Fruit fly (Drosophila melanogaster) whole organism, embryonic: ENCODE data around the gene wrm2.

Experiments
- Adf1 ChIP-seq: fragments of 200-800 bp; sonication (Bioruptor generic); IDR thresholded peaks from 2 replicates; pipeline ENCODE4 v1.3.6; 2022; ENCODE audit warnings: missing biosample characterization, missing genetic modification characterization
- CG10267 ChIP-seq: fragments of 200-800 bp; sonication (Bioruptor generic); optimal IDR thresholded peaks from 2 replicates; lab custom pipeline; 2018; ENCODE audit warnings: missing biosample characterization, mild to moderate bottlenecking, missing genetic modification characterization, moderate library complexity
- CG11504 ChIP-seq: fragments of 200-800 bp; sonication (Bioruptor generic); optimal IDR thresholded peaks from 3 replicates; lab custom pipeline; 2019; ENCODE audit warnings: missing biosample characterization, mild to moderate bottlenecking, missing genetic modification characterization, moderate library complexity
- CG12659 ChIP-seq: fragments of 200-800 bp; sonication (Bioruptor generic); optimal IDR thresholded peaks from 3 replicates; lab custom pipeline; 2017; ENCODE audit warnings: mild to moderate bottlenecking, missing biosample characterization, missing genetic modification reagents, missing genetic modification characterization
- CG13894 ChIP-seq: fragments of 200-800 bp; sonication (Bioruptor generic); optimal IDR thresholded peaks from 3 replicates; lab custom pipeline; 2018; ENCODE audit warnings: missing biosample characterization, mild to moderate bottlenecking, missing genetic modification characterization, moderate library complexity
- CG14860 ChIP-seq: fragments of 200-800 bp; sonication (Bioruptor generic); IDR thresholded peaks from 3 replicates; pipeline ENCODE4 v1.3.6; 2022; ENCODE audit warnings: missing biosample characterization, missing genetic modification characterization; ENCODE audit not compliant: partially characterized antibody
- CG15073 ChIP-seq: fragments of 200-800 bp; sonication (Bioruptor generic); optimal IDR thresholded peaks from 2 replicates; lab custom pipeline; 2016; ENCODE audit warnings: missing biosample characterization, missing genetic modification characterization
- CG17328 ChIP-seq: fragments of 200-800 bp; sonication (Bioruptor generic); IDR thresholded peaks from 2 replicates; pipeline ENCODE4 v1.3.6; 2022; ENCODE audit warnings: missing biosample characterization, missing genetic modification characterization
- CG17912 ChIP-seq: fragments of 200-800 bp; sonication (Bioruptor generic); optimal IDR thresholded peaks from 2 replicates; lab custom pipeline; 2018; ENCODE audit warnings: missing biosample characterization, mild to moderate bottlenecking, missing genetic modification characterization
- CG2116 ChIP-seq: fragments of 200-800 bp; sonication (Bioruptor generic); optimal IDR thresholded peaks from 3 replicates; lab custom pipeline; 2018; ENCODE audit warnings: missing biosample characterization, mild to moderate bottlenecking, missing genetic modification characterization
- CG30020 ChIP-seq: fragments of 200-800 bp; optimal IDR thresholded peaks from 2 replicates; lab custom pipeline; 2019; ENCODE audit warnings: missing biosample characterization, mild to moderate bottlenecking, missing genetic modification characterization, moderate library complexity
- CG3281 ChIP-seq: fragments of 200-800 bp; sonication (Bioruptor generic); optimal IDR thresholded peaks from 3 replicates; lab custom pipeline; 2017; ENCODE audit warnings: missing biosample characterization, mild to moderate bottlenecking, missing genetic modification characterization
- CG6791 ChIP-seq: fragments of 200-800 bp; sonication (Bioruptor generic); IDR thresholded peaks from 3 replicates; pipeline ENCODE4 v1.3.6; 2022; ENCODE audit warnings: missing biosample characterization, missing genetic modification characterization; ENCODE audit not compliant: partially characterized antibody
- CG7963 ChIP-seq: fragments of 200-800 bp; sonication (Bioruptor generic); IDR thresholded peaks from 3 replicates; pipeline ENCODE4 v1.3.6; 2022; ENCODE audit warnings: missing biosample characterization, missing genetic modification characterization; ENCODE audit not compliant: partially characterized antibody
- CG8281 ChIP-seq: fragments of 200-800 bp; sonication (Bioruptor generic); optimal IDR thresholded peaks from 2 replicates; lab custom pipeline; 2018; ENCODE audit warnings: missing biosample characterization, mild to moderate bottlenecking, missing genetic modification characterization, moderate library complexity
- CG8290 ChIP-seq, 3 experiments: fragments of 200-800 bp; sonication (Bioruptor generic); optimal IDR thresholded peaks; 2 replicates each; lab custom pipeline; 2016 to 2019; ENCODE audit warnings: missing biosample characterization in 3 of 3, missing genetic modification characterization in 3 of 3, mild to moderate bottlenecking in 2 of 3, moderate library complexity in 1 of 3
- CG8944 ChIP-seq: fragments of 200-800 bp; sonication (Bioruptor generic); optimal IDR thresholded peaks from 3 replicates; lab custom pipeline; 2016; ENCODE audit warnings: missing biosample characterization, missing genetic modification characterization
- D19B ChIP-seq: fragments of 200-800 bp; sonication (Bioruptor generic); optimal IDR thresholded peaks from 2 replicates; lab custom pipeline; 2017; ENCODE audit warnings: missing biosample characterization, mild to moderate bottlenecking, missing genetic modification characterization
- Dad ChIP-seq: fragments of 200-800 bp; sonication (Bioruptor generic); optimal IDR thresholded peaks from 3 replicates; lab custom pipeline; 2016; ENCODE audit warnings: missing biosample characterization, missing genetic modification characterization
- Dip2 ChIP-seq: fragments of 200-800 bp; sonication (Bioruptor generic); IDR thresholded peaks from 2 replicates; pipeline ENCODE4 v1.3.6; 2022; ENCODE audit warnings: missing biosample characterization, missing genetic modification characterization
- Dip3 ChIP-seq: fragments of 200-800 bp; sonication (Bioruptor generic); optimal IDR thresholded peaks from 3 replicates; lab custom pipeline; 2016; ENCODE audit warnings: missing biosample characterization, missing genetic modification characterization
- E2f2 ChIP-seq: fragments of 200-800 bp; sonication (Bioruptor generic); IDR thresholded peaks from 2 replicates; pipeline ENCODE4 v1.3.6; 2022; ENCODE audit warnings: missing biosample characterization, missing genetic modification characterization
- Ets97D ChIP-seq: fragments of 200-800 bp; sonication (Bioruptor generic); optimal IDR thresholded peaks from 3 replicates; lab custom pipeline; 2016; ENCODE audit warnings: missing biosample characterization, missing genetic modification characterization
- HLH4C ChIP-seq: fragments of 200-800 bp; sonication (Bioruptor generic); IDR thresholded peaks from 3 replicates; pipeline ENCODE4 v1.3.6; 2022; ENCODE audit warnings: missing biosample characterization, missing genetic modification characterization; ENCODE audit not compliant: partially characterized antibody
- Hr39 ChIP-seq: fragments of >200 bp; optimal IDR thresholded peaks from 2 replicates; lab custom pipeline; 2017
- Jarid2 ChIP-seq: fragments of 200-800 bp; sonication (Bioruptor generic); optimal IDR thresholded peaks from 3 replicates; lab custom pipeline; 2017; ENCODE audit warnings: mild to moderate bottlenecking, missing biosample characterization, missing genetic modification reagents, missing genetic modification characterization
- NC2β ChIP-seq: fragments of 200-800 bp; sonication (Bioruptor generic); optimal IDR thresholded peaks from 2 replicates; lab custom pipeline; 2016; ENCODE audit warnings: missing biosample characterization, missing genetic modification characterization
- Neu2 ChIP-seq: fragments of 200-800 bp; sonication (Bioruptor generic); optimal IDR thresholded peaks from 3 replicates; lab custom pipeline; 2016; ENCODE audit warnings: missing biosample characterization, missing genetic modification characterization, borderline replicate concordance
- Nf-YB ChIP-seq: fragments of 200-800 bp; sonication (Bioruptor generic); optimal IDR thresholded peaks from 3 replicates; lab custom pipeline; 2019; ENCODE audit warnings: missing biosample characterization, mild to moderate bottlenecking, missing genetic modification characterization, moderate library complexity
- Nf-YC ChIP-seq: fragments of 200-800 bp; optimal IDR thresholded peaks from 3 replicates; lab custom pipeline; 2019; ENCODE audit warnings: missing biosample characterization, mild to moderate bottlenecking, missing genetic modification characterization, moderate library complexity
- PHDP ChIP-seq: fragments of 200-800 bp; sonication (Bioruptor generic); optimal IDR thresholded peaks from 3 replicates; lab custom pipeline; 2018; ENCODE audit warnings: missing biosample characterization, mild to moderate bottlenecking, missing genetic modification characterization, moderate library complexity
- Ravus ChIP-seq: fragments of 200-800 bp; sonication (Bioruptor generic); IDR thresholded peaks from 2 replicates; pipeline ENCODE4 v1.3.6; 2022; ENCODE audit warnings: missing biosample characterization, missing genetic modification characterization
- Sry-δ ChIP-seq: fragments of 200-800 bp; sonication (Bioruptor generic); optimal IDR thresholded peaks from 2 replicates; lab custom pipeline; 2016; ENCODE audit warnings: missing biosample characterization, missing genetic modification characterization
- abd-A ChIP-seq: fragments of 200-800 bp; sonication (Bioruptor generic); optimal IDR thresholded peaks from 3 replicates; lab custom pipeline; 2019; ENCODE audit warnings: missing biosample characterization, mild to moderate bottlenecking, missing genetic modification characterization, moderate library complexity
- bcd ChIP-seq: fragments of 200-800 bp; sonication (Bioruptor generic); optimal IDR thresholded peaks from 2 replicates; lab custom pipeline; 2017; ENCODE audit warnings: missing biosample characterization, mild to moderate bottlenecking, missing genetic modification characterization
- chif ChIP-seq, 2 experiments: fragments of 200-800 bp; sonication (Bioruptor generic); optimal IDR thresholded peaks; 3 replicates each; lab custom pipeline; 2016; ENCODE audit warnings: missing biosample characterization in 2 of 2, missing genetic modification characterization in 2 of 2
- dm ChIP-seq: fragments of 200-800 bp; sonication (Bioruptor generic); optimal IDR thresholded peaks from 3 replicates; lab custom pipeline; 2016; ENCODE audit warnings: missing biosample characterization, missing genetic modification characterization
- fd96Cb ChIP-seq: fragments of 200-800 bp; sonication (Bioruptor generic); optimal IDR thresholded peaks from 2 replicates; lab custom pipeline; 2018; ENCODE audit warnings: missing biosample characterization, mild to moderate bottlenecking, missing genetic modification characterization, moderate library complexity
- grau ChIP-seq: fragments of 200-800 bp; optimal IDR thresholded peaks from 3 replicates; lab custom pipeline; 2019; ENCODE audit warnings: missing biosample characterization, mild to moderate bottlenecking, missing genetic modification characterization, moderate library complexity
- insv ChIP-seq, 2 experiments: fragments of 200-800 bp; sonication (Bioruptor generic); optimal IDR thresholded peaks; 3 replicates each; lab custom pipeline; 2016 to 2018; ENCODE audit warnings: missing biosample characterization in 2 of 2, missing genetic modification characterization in 2 of 2
- jumu ChIP-seq: fragments of 200-800 bp; sonication (Bioruptor generic); optimal IDR thresholded peaks from 3 replicates; lab custom pipeline; 2016; ENCODE audit warnings: missing biosample characterization, missing genetic modification characterization
- p53 ChIP-seq: fragments of 200-800 bp; sonication (Bioruptor generic); optimal IDR thresholded peaks from 2 replicates; lab custom pipeline; 2016; ENCODE audit warnings: missing biosample characterization, missing genetic modification characterization
- schlank ChIP-seq: fragments of 200-800 bp; sonication (Bioruptor generic); optimal IDR thresholded peaks from 2 replicates; lab custom pipeline; 2018; ENCODE audit warnings: missing biosample characterization, mild to moderate bottlenecking, missing genetic modification characterization
- sd ChIP-seq: fragments of 200-800 bp; sonication (Bioruptor generic); optimal IDR thresholded peaks from 3 replicates; lab custom pipeline; 2018; ENCODE audit warnings: missing biosample characterization, mild to moderate bottlenecking, missing genetic modification characterization, moderate library complexity
- stc ChIP-seq: fragments of 200-800 bp; sonication (Bioruptor generic); IDR thresholded peaks from 2 replicates; pipeline ENCODE4 v1.3.6; 2022; ENCODE audit warnings: missing biosample characterization, missing genetic modification characterization
- sug ChIP-seq: fragments of 200-800 bp; optimal IDR thresholded peaks from 2 replicates; lab custom pipeline; 2019; ENCODE audit warnings: missing biosample characterization, mild to moderate bottlenecking, missing genetic modification characterization, moderate library complexity
- tin ChIP-seq: fragments of 200-800 bp; sonication (Bioruptor generic); optimal IDR thresholded peaks from 3 replicates; lab custom pipeline; 2016; ENCODE audit warnings: missing biosample characterization, missing genetic modification characterization
- vvl ChIP-seq: fragments of 200-800 bp; sonication (Bioruptor generic); IDR thresholded peaks from 2 replicates; pipeline ENCODE4 v1.3.6; 2022; ENCODE audit warnings: missing biosample characterization, missing genetic modification characterization
- zen ChIP-seq: fragments of 200-800 bp; sonication (Bioruptor generic); optimal IDR thresholded peaks from 3 replicates; lab custom pipeline; 2018; ENCODE audit warnings: missing biosample characterization, mild to moderate bottlenecking, missing genetic modification characterization, moderate library complexity
- zfh1 ChIP-seq: fragments of 200-800 bp; sonication (Bioruptor generic); IDR thresholded peaks from 3 replicates; pipeline ENCODE4 v1.3.6; 2022; ENCODE audit warnings: missing biosample characterization, missing genetic modification characterization

Gene wrm2

dm6 chr3L:7334990-7335389, at the start of gene wrm2, which contains the start of gene wrm1 (continued):
- TF ChIP-seq dm (GFP tag; lab: Kevin White, UChicago) (peak; percentile 54), schlank (tag; lab: Kevin White, UChicago) (no peak), CG17328 (GFP tag; lab: Robert Waterston, UW) (no peak), zfh1 (GFP tag; lab: Robert Waterston, UW) (no peak), vvl (GFP tag; lab: Robert Waterston, UW) (0 out of 2 replicates have a peak, but pooled peaks have one; percentile 26), CG11504 (tag; lab: Kevin White, UChicago) (peak; percentile 98), fd96Cb (tag; lab: Kevin White, UChicago) (no peak), bcd (no peak), CG14860 (GFP tag; lab: Robert Waterston, UW) (peak; percentile 40; the same call in 1 of the 3 replicates), D19B (GFP tag; lab: Kevin White, UChicago) (no peak), Neu2 (GFP tag; lab: Kevin White, UChicago) (no peak), Dad (GFP tag; lab: Kevin White, UChicago) (no peak), stc (GFP tag; lab: Robert Waterston, UW) (no peak), abd-A (no peak), CG13894 (no peak), zen (tag; lab: Kevin White, UChicago) (peak; percentile 6), Jarid2 (no peak), CG17912 (GFP tag; lab: Kevin White, UChicago) (no peak), Sry-δ (GFP tag; lab: Kevin White, UChicago) (peak; percentile 90), CG7963 (GFP tag; lab: Robert Waterston, UW) (0 out of 3 replicates have a peak, but pooled peaks have one; percentile 26), sug (peak; percentile 19), CG8944 (GFP tag; lab: Kevin White, UChicago) (no peak), Ets97D (GFP tag; lab: Kevin White, UChicago) (peak; percentile 56), CG30020 (tag; lab: Kevin White, UChicago) (peak; percentile 7), tin (GFP tag; lab: Kevin White, UChicago) (no peak), Nf-YC (tag; lab: Kevin White, UChicago) (peak; percentile 10), chif (GFP tag; optimal IDR thresholded peaks at IDR 0.05; lab: Kevin White, UChicago) (no peak), p53 (GFP tag; lab: Kevin White, UChicago) (no peak), Nf-YB (GFP tag; lab: Kevin White, UChicago) (peak; percentile 7), Dip2 (GFP tag; lab: Robert Waterston, UW) (no peak), Adf1 (GFP tag; lab: Robert Waterston, UW) (no peak), PHDP (no peak), Ravus (GFP tag; lab: Robert Waterston, UW) (no peak), CG8290 (GFP tag; optimal IDR thresholded peaks at IDR 0.05; lab: Kevin White, UChicago) (peak; percentile 38), CG8290 (tag; optimal IDR thresholded peaks at IDR 0.05; lab: Kevin White, UChicago) (peak in 1 of 2 experiments; percentile 95), E2f2 (GFP tag; lab: Robert Waterston, UW) (peak; percentile 48; the same call in 1 of the 2 replicates), NC2β (no peak), Hr39 (lab: Kevin White, UChicago) (no peak), CG12659 (GFP tag; lab: Kevin White, UChicago) (peak; percentile 4), Dip3 (GFP tag; lab: Kevin White, UChicago) (no peak), jumu (GFP tag; lab: Kevin White, UChicago) (no peak), CG8281 (tag; lab: Kevin White, UChicago) (no peak), CG6791 (GFP tag; lab: Robert Waterston, UW) (peak; percentile 67), insv (GFP tag; optimal IDR thresholded peaks at IDR 0.05; lab: Kevin White, UChicago) (peak in 1 of 2 experiments; percentile 60), CG3281 (no peak), CG10267 (tag; lab: Kevin White, UChicago) (peak; percentile 47), CG15073 (no peak), sd (tag; lab: Kevin White, UChicago) (no peak), grau (tag; lab: Kevin White, UChicago) (no peak), HLH4C (GFP tag; lab: Robert Waterston, UW) (peak; percentile 53; the same call in 2 of the 3 replicates), CG2116 (GFP tag; lab: Kevin White, UChicago) (peak; percentile 99)
